ENCODE assay signal across 1 fruit fly cellular context in genomic region chr3R:24294784-24295555, dm6.
TF ChIP-seq lines count a peak whose summit lies in the region.

Gene crb, plus strand, starts transcription at chr3R:24295078.

TF ChIP-seq in whole organism, embryonic, 481 proteins besides CTCF, POLR2A, EP300 and RAD21 (continued from another document):
- peak; percentile 77 for TF ChIP-seq Dp (GFP tag; optimal IDR thresholded peaks at IDR 0.05; lab: Kevin White, UChicago)
- peak; percentile 21 for TF ChIP-seq CG15479 (GFP tag; optimal IDR thresholded peaks at IDR 0.05; lab: Kevin White, UChicago)
- TF ChIP-seq CG12104 (GFP tag; optimal IDR thresholded peaks at IDR 0.05; lab: Kevin White, UChicago): no peak
- TF ChIP-seq Sox100B (GFP tag; optimal IDR thresholded peaks at IDR 0.05; lab: Kevin White, UChicago): peak; percentile 30
- TF ChIP-seq pb (GFP tag; optimal IDR thresholded peaks at IDR 0.05; lab: Kevin White, UChicago): peak; percentile 44
- 0 out of 4 replicates have a peak, but pooled peaks have one; percentile 7 for TF ChIP-seq Gug (GFP tag; IDR thresholded peaks at IDR 0.05; lab: Robert Waterston, UW)
- TF ChIP-seq CG17359 (tag; optimal IDR thresholded peaks at IDR 0.05; lab: Kevin White, UChicago): peak; percentile 43
- peak; percentile 23 for TF ChIP-seq scrt (GFP tag; optimal IDR thresholded peaks at IDR 0.05; lab: Kevin White, UChicago)
- no peak for TF ChIP-seq D19A (tag; optimal IDR thresholded peaks at IDR 0.05; lab: Kevin White, UChicago)
- no peak for TF ChIP-seq btn (GFP tag; optimal IDR thresholded peaks at IDR 0.05; lab: Kevin White, UChicago)
- peak; percentile 0 for TF ChIP-seq CG10462 (GFP tag; optimal IDR thresholded peaks at IDR 0.05; lab: Kevin White, UChicago)
- peak; percentile 63 for TF ChIP-seq CG2120 (GFP tag; optimal IDR thresholded peaks at IDR 0.05; lab: Kevin White, UChicago)
- TF ChIP-seq CG16813 (GFP tag; IDR thresholded peaks at IDR 0.05; lab: Robert Waterston, UW; ENCODE audit: partially characterized antibody): peak; percentile 51
- peak; percentile 69 for TF ChIP-seq vvl (GFP tag; IDR thresholded peaks at IDR 0.05; lab: Robert Waterston, UW)
- TF ChIP-seq br (optimal IDR thresholded peaks at IDR 0.05; lab: Kevin White, UChicago): no peak
- peak; percentile 63 for TF ChIP-seq amos (GFP tag; IDR thresholded peaks at IDR 0.05; lab: Robert Waterston, UW; ENCODE audit: partially characterized antibody)
- no peak for TF ChIP-seq CG11398 (GFP tag; optimal IDR thresholded peaks at IDR 0.05; lab: Kevin White, UChicago)
- peak; percentile 70; the same call in 1 of the 3 replicates for TF ChIP-seq gce (GFP tag; IDR thresholded peaks at IDR 0.05; lab: Robert Waterston, UW)
- peak; percentile 41 for TF ChIP-seq gro (GFP tag; optimal IDR thresholded peaks at IDR 0.05; lab: Kevin White, UChicago)
- TF ChIP-seq tx (GFP tag; optimal IDR thresholded peaks at IDR 0.05; lab: Kevin White, UChicago): no peak
- TF ChIP-seq Fer3 (tag; optimal IDR thresholded peaks at IDR 0.05; lab: Kevin White, UChicago): peak; percentile 54
- peak; percentile 40 for TF ChIP-seq CG15601 (tag; optimal IDR thresholded peaks at IDR 0.05; lab: Kevin White, UChicago)
- peak; percentile 22 for TF ChIP-seq bcd (GFP tag; optimal IDR thresholded peaks at IDR 0.05; lab: Kevin White, UChicago)
- TF ChIP-seq CG12942 (GFP tag; optimal IDR thresholded peaks at IDR 0.05; lab: Kevin White, UChicago): peak; percentile 37
- peak; percentile 44 for TF ChIP-seq CG18599 (GFP tag; optimal IDR thresholded peaks at IDR 0.05; lab: Kevin White, UChicago)
- no peak for TF ChIP-seq yki (optimal IDR thresholded peaks at IDR 0.05; lab: Kevin White, UChicago)
- peak; percentile 85 for TF ChIP-seq E2f2 (GFP tag; IDR thresholded peaks at IDR 0.05; lab: Robert Waterston, UW)
- TF ChIP-seq row (GFP tag; IDR thresholded peaks at IDR 0.05; lab: Robert Waterston, UW): peak; percentile 86
- TF ChIP-seq chn (GFP tag; optimal IDR thresholded peaks at IDR 0.05; lab: Kevin White, UChicago): peak; percentile 59
- peak; percentile 10 for TF ChIP-seq schlank (tag; optimal IDR thresholded peaks at IDR 0.05; lab: Kevin White, UChicago)
- peak; percentile 42 for TF ChIP-seq BEAF-32 (GFP tag; optimal IDR thresholded peaks at IDR 0.05; lab: Kevin White, UChicago)
- no peak for TF ChIP-seq lov (optimal IDR thresholded peaks at IDR 0.05; lab: Kevin White, UChicago)
- TF ChIP-seq lov (GFP tag; IDR thresholded peaks at IDR 0.05; lab: Robert Waterston, UW): 0 out of 3 replicates have a peak, but pooled peaks have one; percentile 33
- TF ChIP-seq Ravus (GFP tag; IDR thresholded peaks at IDR 0.05; lab: Robert Waterston, UW): no peak
- no peak for TF ChIP-seq unc-4 (GFP tag; IDR thresholded peaks at IDR 0.05; lab: Robert Waterston, UW; ENCODE audit: partially characterized antibody)
- TF ChIP-seq CG1529 (GFP tag; optimal IDR thresholded peaks at IDR 0.05; lab: Kevin White, UChicago): no peak
- peak in 1 of 3 experiments; percentile 56 for TF ChIP-seq Stat92E (GFP tag; optimal IDR thresholded peaks at IDR 0.05; lab: Kevin White, UChicago)
- 0 out of 2 replicates have a peak, but pooled peaks have one; percentile 20 for TF ChIP-seq sim (GFP tag; IDR thresholded peaks at IDR 0.05; lab: Robert Waterston, UW)
- no peak for TF ChIP-seq CG9876 (GFP tag; optimal IDR thresholded peaks at IDR 0.05; lab: Kevin White, UChicago)
- no peak for TF ChIP-seq tio (GFP tag; optimal IDR thresholded peaks at IDR 0.05; lab: Kevin White, UChicago)
- no peak for TF ChIP-seq Trl (optimal IDR thresholded peaks at IDR 0.05; lab: Kevin White, UChicago)
- peak; percentile 68 for TF ChIP-seq Trl (GFP tag; optimal IDR thresholded peaks at IDR 0.05; lab: Kevin White, UChicago)
- peak; percentile 56 for TF ChIP-seq tgo (GFP tag; IDR thresholded peaks at IDR 0.05; lab: Robert Waterston, UW)
- TF ChIP-seq trem (tag; optimal IDR thresholded peaks at IDR 0.05; lab: Kevin White, UChicago): peak; percentile 52
- TF ChIP-seq CG10959 (GFP tag; IDR thresholded peaks at IDR 0.05; lab: Robert Waterston, UW): no peak; the same call in 1 of the 2 replicates
- peak; percentile 38; the same call in 1 of the 2 replicates for TF ChIP-seq CG6689 (GFP tag; IDR thresholded peaks at IDR 0.05; lab: Robert Waterston, UW)
- TF ChIP-seq Hr78 (GFP tag; optimal IDR thresholded peaks at IDR 0.05; lab: Kevin White, UChicago): peak in 1 of 2 experiments; percentile 98
- peak; percentile 49 for TF ChIP-seq Scr (GFP tag; IDR thresholded peaks at IDR 0.05; lab: Robert Waterston, UW; ENCODE audit: partially characterized antibody)
- TF ChIP-seq CG11723 (GFP tag; optimal IDR thresholded peaks at IDR 0.05; lab: Kevin White, UChicago): peak; percentile 18
- 0 out of 3 replicates have a peak, but pooled peaks have one; percentile 56 for TF ChIP-seq CG2199 (GFP tag; IDR thresholded peaks at IDR 0.05; lab: Robert Waterston, UW)
- no peak for TF ChIP-seq ATbp (GFP tag; optimal IDR thresholded peaks at IDR 0.05; lab: Kevin White, UChicago)
- no peak for TF ChIP-seq CG1832 (GFP tag; optimal IDR thresholded peaks at IDR 0.05; lab: Kevin White, UChicago)
- TF ChIP-seq Dfd (GFP tag; optimal IDR thresholded peaks at IDR 0.05; lab: Kevin White, UChicago): no peak
- TF ChIP-seq CG8478 (optimal IDR thresholded peaks at IDR 0.05; lab: Kevin White, UChicago): no peak
- no peak for TF ChIP-seq da (GFP tag; optimal IDR thresholded peaks at IDR 0.05; lab: Kevin White, UChicago)
- TF ChIP-seq phol (tag; optimal IDR thresholded peaks at IDR 0.05; lab: Kevin White, UChicago): peak; percentile 35
- peak; percentile 67 for TF ChIP-seq caup (GFP tag; optimal IDR thresholded peaks at IDR 0.05; lab: Kevin White, UChicago; ENCODE audit: severe bottlenecking)
- peak; percentile 74 for TF ChIP-seq stwl (tag; optimal IDR thresholded peaks at IDR 0.05; lab: Kevin White, UChicago)
- peak; percentile 95 for TF ChIP-seq Med (GFP tag; lab: Kevin White, UChicago)
- TF ChIP-seq nom (GFP tag; optimal IDR thresholded peaks at IDR 0.05; lab: Kevin White, UChicago): peak; percentile 31
- TF ChIP-seq Hr51 (GFP tag; optimal IDR thresholded peaks at IDR 0.05; lab: Kevin White, UChicago): peak; percentile 47 to 71
- TF ChIP-seq Deaf1 (tag; optimal IDR thresholded peaks at IDR 0.05; lab: Kevin White, UChicago): peak; percentile 69
- TF ChIP-seq CG10565 (GFP tag; optimal IDR thresholded peaks at IDR 0.05; lab: Kevin White, UChicago): no peak
- no peak for TF ChIP-seq CG7745 (tag; optimal IDR thresholded peaks at IDR 0.05; lab: Kevin White, UChicago)
- TF ChIP-seq fu2 (GFP tag; optimal IDR thresholded peaks at IDR 0.05; lab: Kevin White, UChicago): peak; percentile 8
- TF ChIP-seq crc (GFP tag; optimal IDR thresholded peaks at IDR 0.05; lab: Kevin White, UChicago): no peak
- peak; percentile 28 for TF ChIP-seq cwo (GFP tag; optimal IDR thresholded peaks at IDR 0.05; lab: Kevin White, UChicago)
- TF ChIP-seq Meics (GFP tag; optimal IDR thresholded peaks at IDR 0.05; lab: Kevin White, UChicago): peak; percentile 64
- TF ChIP-seq exex (tag; optimal IDR thresholded peaks at IDR 0.05; lab: Kevin White, UChicago): peak; percentile 23
- TF ChIP-seq BtbVII (GFP tag; optimal IDR thresholded peaks at IDR 0.05; lab: Kevin White, UChicago): peak; percentile 37
- TF ChIP-seq jigr1 (GFP tag; IDR thresholded peaks at IDR 0.05; lab: Robert Waterston, UW): no peak
- peak; percentile 7 for TF ChIP-seq pum (GFP tag; optimal IDR thresholded peaks at IDR 0.05; lab: Kevin White, UChicago)
- TF ChIP-seq CG6683 (GFP tag; optimal IDR thresholded peaks at IDR 0.05; lab: Kevin White, UChicago): no peak
- TF ChIP-seq jing (GFP tag; optimal IDR thresholded peaks at IDR 0.05; lab: Kevin White, UChicago): no peak
- TF ChIP-seq CG32532 (GFP tag; IDR thresholded peaks at IDR 0.05; lab: Robert Waterston, UW): peak; percentile 64
- peak; percentile 54 for TF ChIP-seq CG2678 (tag; optimal IDR thresholded peaks at IDR 0.05; lab: Kevin White, UChicago)
- no peak for TF ChIP-seq cad (GFP tag; optimal IDR thresholded peaks at IDR 0.05; lab: Kevin White, UChicago)
- TF ChIP-seq Myb (GFP tag; optimal IDR thresholded peaks at IDR 0.05; lab: Kevin White, UChicago): peak; percentile 95
- TF ChIP-seq CG17328 (GFP tag; IDR thresholded peaks at IDR 0.05; lab: Robert Waterston, UW): 0 out of 2 replicates have a peak, but pooled peaks have one; percentile 42
- peak; percentile 33 for TF ChIP-seq CG8924 (tag; optimal IDR thresholded peaks at IDR 0.05; lab: Kevin White, UChicago)
- TF ChIP-seq Dip2 (GFP tag; IDR thresholded peaks at IDR 0.05; lab: Robert Waterston, UW): no peak
- TF ChIP-seq Fer1 (GFP tag; optimal IDR thresholded peaks at IDR 0.05; lab: Kevin White, UChicago): peak; percentile 58
- TF ChIP-seq Pdp1 (GFP tag; optimal IDR thresholded peaks at IDR 0.05; lab: Kevin White, UChicago): peak; percentile 55 to 85
- no peak for TF ChIP-seq z (GFP tag; IDR thresholded peaks at IDR 0.05; lab: Robert Waterston, UW)
- peak; percentile 54; the same call in 1 of the 2 replicates for TF ChIP-seq Adf1 (GFP tag; IDR thresholded peaks at IDR 0.05; lab: Robert Waterston, UW)
- peak; percentile 7; the same call in 1 of the 3 replicates for TF ChIP-seq ken (GFP tag; IDR thresholded peaks at IDR 0.05; lab: Robert Waterston, UW)
- TF ChIP-seq CG12299 (tag; optimal IDR thresholded peaks at IDR 0.05; lab: Kevin White, UChicago): peak; percentile 64
- TF ChIP-seq CG6813 (GFP tag; optimal IDR thresholded peaks at IDR 0.05; lab: Kevin White, UChicago): peak; percentile 20
- no peak for TF ChIP-seq CG12236 (GFP tag; optimal IDR thresholded peaks at IDR 0.05; lab: Kevin White, UChicago)
- peak; percentile 31 for TF ChIP-seq ind (GFP tag; optimal IDR thresholded peaks at IDR 0.05; lab: Kevin White, UChicago)
- TF ChIP-seq chinmo (GFP tag; IDR thresholded peaks at IDR 0.05; lab: Robert Waterston, UW; ENCODE audit: partially characterized antibody): peak; percentile 85
- TF ChIP-seq wor (GFP tag; IDR thresholded peaks at IDR 0.05; lab: Robert Waterston, UW): no peak
- peak; percentile 30 for TF ChIP-seq fd102C (GFP tag; optimal IDR thresholded peaks at IDR 0.05; lab: Kevin White, UChicago)
- peak; percentile 36 for TF ChIP-seq pho (GFP tag; optimal IDR thresholded peaks at IDR 0.05; lab: Kevin White, UChicago)
- TF ChIP-seq CG1233 (GFP tag; optimal IDR thresholded peaks at IDR 0.05; lab: Kevin White, UChicago): peak; percentile 50
- TF ChIP-seq ERR (GFP tag; optimal IDR thresholded peaks at IDR 0.05; lab: Kevin White, UChicago): peak; percentile 35
- no peak for TF ChIP-seq prd (optimal IDR thresholded peaks at IDR 0.05; lab: Kevin White, UChicago)
- peak; percentile 40; the same call in 2 of the 3 replicates for TF ChIP-seq prd (GFP tag; IDR thresholded peaks at IDR 0.05; lab: Robert Waterston, UW)
- TF ChIP-seq hkb (optimal IDR thresholded peaks at IDR 0.05; lab: Kevin White, UChicago): no peak
- peak; percentile 61 for TF ChIP-seq hkb (GFP tag; IDR thresholded peaks at IDR 0.05; lab: Robert Waterston, UW)
- 0 out of 2 replicates have a peak, but pooled peaks have one; percentile 28 for TF ChIP-seq sens-2 (GFP tag; IDR thresholded peaks at IDR 0.05; lab: Robert Waterston, UW)
- no peak for TF ChIP-seq h (optimal IDR thresholded peaks at IDR 0.05; lab: Kevin White, UChicago)
- peak; percentile 66 for TF ChIP-seq Rfx (GFP tag; IDR thresholded peaks at IDR 0.05; lab: Robert Waterston, UW)
- peak; percentile 34 for TF ChIP-seq CG33557 (GFP tag; optimal IDR thresholded peaks at IDR 0.05; lab: Kevin White, UChicago)
- TF ChIP-seq Lpt (GFP tag; optimal IDR thresholded peaks at IDR 0.05; lab: Kevin White, UChicago): no peak
- peak; percentile 38 for TF ChIP-seq CG17385 (GFP tag; optimal IDR thresholded peaks at IDR 0.05; lab: Kevin White, UChicago)
- peak; percentile 87 for TF ChIP-seq pzg (GFP tag; optimal IDR thresholded peaks at IDR 0.05; lab: Kevin White, UChicago)
- peak; percentile 54 for TF ChIP-seq CG30403 (GFP tag; optimal IDR thresholded peaks at IDR 0.05; lab: Kevin White, UChicago)
- TF ChIP-seq CG4730 (GFP tag; IDR thresholded peaks at IDR 0.05; lab: Robert Waterston, UW): no peak
- peak; percentile 31 for TF ChIP-seq PHDP (tag; optimal IDR thresholded peaks at IDR 0.05; lab: Kevin White, UChicago)
